Fruit fly (Drosophila melanogaster): ENCODE data around the gene CG15760.

CG15760 gene

dm6 chrX:13698717-13699427 lies 29.4 kb downstream of the CG15760 start:
- TF ChIP-seq Abd-B (GFP tag; optimal IDR thresholded peaks at IDR 0.05) = no peak
- peak; percentile 10 for TF ChIP-seq rgr (GFP tag; optimal IDR thresholded peaks at IDR 0.05)

- TF ChIP-seq fru (GFP tag; optimal IDR thresholded peaks at IDR 0.05) = no peak
- TF ChIP-seq br (GFP tag; optimal IDR thresholded peaks at IDR 0.05) = no peak
- no peak for TF ChIP-seq jim (GFP tag; optimal IDR thresholded peaks at IDR 0.05)
- no peak for TF ChIP-seq GATAd (GFP tag; optimal IDR thresholded peaks at IDR 0.05)
- TF ChIP-seq usp (GFP tag; optimal IDR thresholded peaks at IDR 0.05) = no peak
- no peak for TF ChIP-seq Abd-B (GFP tag; optimal IDR thresholded peaks at IDR 0.05)
- no peak for TF ChIP-seq ey (GFP tag; optimal IDR thresholded peaks at IDR 0.05)
- no peak for TF ChIP-seq CG9705 (GFP tag; optimal IDR thresholded peaks at IDR 0.05)
- no peak for TF ChIP-seq h (GFP tag; optimal IDR thresholded peaks at IDR 0.05)
- TF ChIP-seq foxo (GFP tag; optimal IDR thresholded peaks at IDR 0.05) = no peak
- TF ChIP-seq CrebA (GFP tag; optimal IDR thresholded peaks at IDR 0.05; ENCODE audit: borderline replicate concordance) = no peak
- TF ChIP-seq sage (GFP tag; optimal IDR thresholded peaks at IDR 0.05) = no peak
- TF ChIP-seq brk (GFP tag; optimal IDR thresholded peaks at IDR 0.05) = no peak
- no peak for TF ChIP-seq Myc (optimal IDR thresholded peaks at IDR 0.05)
- no peak for TF ChIP-seq woc (GFP tag; optimal IDR thresholded peaks at IDR 0.05)
- TF ChIP-seq CG32264 (GFP tag; optimal IDR thresholded peaks at IDR 0.05) = no peak
- TF ChIP-seq Sp1 (GFP tag; optimal IDR thresholded peaks at IDR 0.05) = no peak
- TF ChIP-seq Mio (GFP tag; optimal IDR thresholded peaks at IDR 0.05) = no peak
- TF ChIP-seq psq (GFP tag; optimal IDR thresholded peaks at IDR 0.05) = no peak
Observed at dm6 chrX:13699666-13700065, 30.2 kb downstream of the CG15760 start.

dm6 chrX:13717982-13718402 lies 48.5 kb downstream of the CG15760 start, which contains the start of gene Nadsyn:
Gene Nadsyn (minus strand): TSS chrX:13718285.
- TF ChIP-seq brk (GFP tag; optimal IDR thresholded peaks at IDR 0.05) (no peak), Rel (GFP tag; optimal IDR thresholded peaks at IDR 0.05) (no peak), Rel (tag; optimal IDR thresholded peaks at IDR 0.05) (no peak), dsf (GFP tag; optimal IDR thresholded peaks at IDR 0.05; ENCODE audit: borderline replicate concordance) (no peak), br (GFP tag; optimal IDR thresholded peaks at IDR 0.05) (no peak), Dfd (GFP tag; optimal IDR thresholded peaks at IDR 0.05) (no peak)

- TF ChIP-seq Myc (optimal IDR thresholded peaks at IDR 0.05) (peak; percentile 36), HLH106 (tag; optimal IDR thresholded peaks at IDR 0.05) (no peak), psq (GFP tag; optimal IDR thresholded peaks at IDR 0.05) (peak; percentile 72)
Observed at dm6 chrX:13721934-13722333, 52.4 kb downstream of the CG15760 start, which contains the start of the genes Mrgn1 and mus101. Gene Mrgn1 (minus strand): TSS chrX:13721977. Gene mus101 (plus strand): TSS chrX:13722246.
